Fruit fly (Drosophila melanogaster): ENCODE measurements around the gene CG16713.

DNA sequence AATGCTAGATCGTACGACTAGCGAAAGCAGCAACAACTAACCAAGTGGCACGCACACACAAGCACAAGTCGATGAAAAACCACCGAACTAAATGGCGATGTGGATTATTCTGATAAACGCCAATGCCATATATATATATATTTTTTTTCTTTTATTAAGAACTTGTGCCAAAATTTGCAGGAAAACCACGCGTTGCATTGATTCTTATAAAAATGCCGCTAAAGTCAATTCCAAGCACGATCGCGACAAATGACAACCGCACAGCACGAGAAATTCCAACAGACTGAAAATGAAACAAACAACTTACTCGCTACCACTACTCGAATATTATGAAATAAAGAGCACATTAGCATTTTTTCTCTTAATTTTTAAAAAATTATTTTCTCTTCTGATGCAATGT lies 38.5 kb downstream of the CG16713 start, which contains the start of gene for:
- TF ChIP-seq jim (GFP tag; optimal IDR thresholded peaks at IDR 0.05) (no peak), usp (GFP tag; optimal IDR thresholded peaks at IDR 0.05) (no peak), foxo (GFP tag; optimal IDR thresholded peaks at IDR 0.05) (no peak), Abd-B (GFP tag; optimal IDR thresholded peaks at IDR 0.05) (no peak), lola (GFP tag; optimal IDR thresholded peaks at IDR 0.05) (no peak), Hr78 (GFP tag; optimal IDR thresholded peaks at IDR 0.05) (no peak)
